Worm (Caenorhabditis elegans) whole organism, early embryonic: ENCODE data around the gene C03A3.2.

Experiments
- B0310.2 ChIP-seq: sonication (generic microtip); optimal IDR thresholded peaks from 2 replicates; lab custom pipeline; 2016; ENCODE audit warnings: mild to moderate bottlenecking, missing genetic modification characterization, missing compliant biosample characterization
- aly-1 ChIP-seq: sonication (generic microtip); optimal IDR thresholded peaks from 2 replicates; lab custom pipeline; 2016; ENCODE audit warnings: missing genetic modification characterization, missing compliant biosample characterization
- ama-1 ChIP-seq: fragments of 150-350 bp; optimal IDR thresholded peaks from 2 replicates; lab custom pipeline; 2014
- ets-7 ChIP-seq: sonication (generic microtip); optimal IDR thresholded peaks from 2 replicates; lab custom pipeline; 2016; ENCODE audit warnings: missing genotype, missing genetic modification characterization, missing compliant biosample characterization
- hmg-4 ChIP-seq: fragments of 200-800 bp; sonication (Bioruptor generic); optimal IDR thresholded peaks from 2 replicates; lab custom pipeline; 2018; ENCODE audit warnings: mild to moderate bottlenecking, missing genetic modification characterization, missing compliant biosample characterization
- hnd-1 ChIP-seq: sonication (generic microtip); optimal IDR thresholded peaks from 2 replicates; lab custom pipeline; 2016; ENCODE audit warnings: missing genetic modification characterization, missing compliant biosample characterization
- scrt-1 ChIP-seq: fragments of 200-800 bp; sonication (Bioruptor generic); IDR thresholded peaks from 2 replicates; pipeline ENCODE4 v1.3.6; 2022; ENCODE audit warnings: missing genetic modification characterization, missing compliant biosample characterization
- tbx-11 ChIP-seq: fragments of 200-800 bp; sonication (Bioruptor generic); IDR thresholded peaks from 2 replicates; pipeline ENCODE4 v1.3.6; 2022; ENCODE audit warnings: missing genetic modification characterization, missing compliant biosample characterization

ce11 chrX:11251928-11252327, 10.7 kb upstream of the C03A3.2 start:
- TF ChIP-seq ama-1 (lab: Kevin White, UChicago) (no peak), hmg-4 (no peak), tbx-11 (GFP tag; lab: Robert Waterston, UW) (no peak), hnd-1 (no peak), ets-7 (no peak), aly-1 (no peak), scrt-1 (GFP tag; lab: Robert Waterston, UW) (no peak), B0310.2 (no peak)
